Worm (Caenorhabditis elegans): ENCODE data around the gene K07F5.7.

DNA sequence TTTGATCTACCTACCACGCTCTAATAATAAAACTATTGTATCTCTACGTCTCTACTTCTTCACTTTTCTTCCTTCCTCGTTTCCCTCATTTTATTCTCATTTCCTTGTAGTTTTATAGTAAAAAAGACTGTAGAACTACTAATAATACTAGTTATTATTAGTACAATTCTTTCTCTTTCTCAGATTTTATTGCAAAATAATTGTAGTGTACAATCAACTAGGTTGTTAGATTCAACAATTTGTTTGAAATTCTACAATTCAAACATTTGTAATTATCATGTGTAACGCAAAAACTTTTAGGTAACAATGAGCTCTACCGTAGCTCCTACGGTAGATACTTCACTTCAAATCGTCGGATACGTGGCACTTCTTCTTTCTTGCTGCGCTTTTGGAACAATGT lies 7.7 kb upstream of the K07F5.7 start, which contains the start of gene K07F5.12:
- TF ChIP-seq hmbx-1 (tag; optimal IDR thresholded peaks at IDR 0.05), result no peak
- no peak for TF ChIP-seq hnd-1 (tag; optimal IDR thresholded peaks at IDR 0.05)
- TF ChIP-seq ama-1 (optimal IDR thresholded peaks at IDR 0.05), result no peak
- no peak for TF ChIP-seq B0310.2 (tag; optimal IDR thresholded peaks at IDR 0.05)
- TF ChIP-seq tbx-37 (GFP tag; conservative IDR thresholded peaks at IDR 0.05), result no peak
- TF ChIP-seq F13C5.2 (tag; optimal IDR thresholded peaks at IDR 0.05), result no peak
- TF ChIP-seq tbx-11 (GFP tag; IDR thresholded peaks at IDR 0.05), result no peak
- TF ChIP-seq ceh-13 (GFP tag; optimal IDR thresholded peaks at IDR 0.05), result no peak

Data from whole organism, early embryonic.